Fruit fly (Drosophila melanogaster): ENCODE data around the gene tal-AA.

DNA sequence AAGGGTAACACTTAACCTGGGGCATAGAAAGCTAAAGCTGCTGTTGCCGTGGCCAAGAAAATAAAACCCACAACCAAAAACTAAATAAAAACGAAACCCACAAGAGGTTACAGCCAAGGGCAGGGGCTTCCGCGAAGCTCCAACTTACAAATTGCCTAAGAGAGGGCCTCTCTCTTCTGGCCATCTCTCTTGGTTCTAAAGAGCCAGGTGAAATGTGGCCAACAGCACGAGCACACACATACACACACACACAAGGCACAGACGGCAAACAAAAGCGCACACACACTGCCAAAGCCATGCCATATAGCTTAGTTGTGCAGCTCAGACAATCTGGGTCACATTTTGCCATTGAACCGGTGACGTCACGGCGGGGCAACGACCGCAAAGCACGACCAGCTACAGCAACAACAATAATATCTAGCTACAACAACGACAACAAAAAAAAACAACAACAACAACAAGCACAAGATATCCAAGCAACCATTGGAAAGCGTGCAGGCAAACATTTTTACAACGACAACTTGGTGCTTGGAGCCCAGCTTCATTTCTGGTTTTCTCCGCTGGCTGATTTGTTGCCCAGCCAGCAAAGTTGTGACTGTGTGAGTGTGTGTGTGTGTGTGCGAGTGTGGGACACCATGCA is 16.2 kb upstream of the tal-AA start:
- TF ChIP-seq CG10348 (GFP tag; IDR thresholded peaks at IDR 0.05) (no peak), CG8159 (tag; optimal IDR thresholded peaks at IDR 0.05) (no peak), rn (GFP tag; IDR thresholded peaks at IDR 0.05) (no peak), CG32121 (GFP tag; IDR thresholded peaks at IDR 0.05) (no peak), Pif1A (GFP tag; optimal IDR thresholded peaks at IDR 0.05) (no peak), CG9948 (tag; optimal IDR thresholded peaks at IDR 0.05) (no peak), CG14655 (GFP tag; optimal IDR thresholded peaks at IDR 0.05) (no peak)
